Fruit fly (Drosophila melanogaster): Measurements from ENCODE around the gene CG11590.
A peak's percentile ranks its signal among the peaks of the same experiment; 100 is the strongest.

CG11590 gene

dm6 chrX:14218045-14218483, 18.1 kb downstream of the CG11590 start (continued):
- peak; percentile 93 for TF ChIP-seq PHDP (tag; optimal IDR thresholded peaks at IDR 0.05)
- peak; percentile 83 for TF ChIP-seq CG18619 (GFP tag; optimal IDR thresholded peaks at IDR 0.05)
- TF ChIP-seq CG33213 (GFP tag; optimal IDR thresholded peaks at IDR 0.05), result peak; percentile 13
- no peak for TF ChIP-seq kni (GFP tag; optimal IDR thresholded peaks at IDR 0.05)
- peak; percentile 47 for TF ChIP-seq sd (tag; optimal IDR thresholded peaks at IDR 0.05)
- TF ChIP-seq CG31365 (tag; optimal IDR thresholded peaks at IDR 0.05), result peak; percentile 32
- peak; percentile 85 for TF ChIP-seq CG9932 (GFP tag; IDR thresholded peaks at IDR 0.05)
- TF ChIP-seq Ptx1 (GFP tag; IDR thresholded peaks at IDR 0.05), result peak; percentile 91
- peak; percentile 58 for TF ChIP-seq Vsx1 (GFP tag; optimal IDR thresholded peaks at IDR 0.05)
- TF ChIP-seq Gug (GFP tag; IDR thresholded peaks at IDR 0.05), result peak; percentile 44; the same call in 2 of the 4 replicates
- peak; percentile 6 for TF ChIP-seq stwl (tag; optimal IDR thresholded peaks at IDR 0.05)
- TF ChIP-seq CG11247 (GFP tag; IDR thresholded peaks at IDR 0.05), result peak; percentile 79
- peak; percentile 53 for TF ChIP-seq CG10274 (GFP tag; optimal IDR thresholded peaks at IDR 0.05)
- 0 out of 2 replicates have a peak, but pooled peaks have one; percentile 42 for TF ChIP-seq dan (GFP tag; IDR thresholded peaks at IDR 0.05)
- TF ChIP-seq ATbp (GFP tag; optimal IDR thresholded peaks at IDR 0.05), result peak; percentile 87
- TF ChIP-seq Bteb2 (GFP tag; optimal IDR thresholded peaks at IDR 0.05), result peak; percentile 82
- peak; percentile 82 for TF ChIP-seq Six4 (GFP tag; optimal IDR thresholded peaks at IDR 0.05)
- peak; percentile 40 for TF ChIP-seq CG12769 (tag; optimal IDR thresholded peaks at IDR 0.05)
- TF ChIP-seq usp (GFP tag; optimal IDR thresholded peaks at IDR 0.05), result no peak
- no peak for TF ChIP-seq CG2129 (GFP tag; IDR thresholded peaks at IDR 0.05; ENCODE audit: partially characterized antibody)
- TF ChIP-seq Ets65A (GFP tag), result peak; percentile 88
- peak; percentile 72 for TF ChIP-seq CG16815 (GFP tag; optimal IDR thresholded peaks at IDR 0.05)
- peak; percentile 84 for TF ChIP-seq org-1 (GFP tag; optimal IDR thresholded peaks at IDR 0.05)
- TF ChIP-seq CG2199 (GFP tag; IDR thresholded peaks at IDR 0.05), result peak; percentile 50; the same call in 1 of the 3 replicates
- peak; percentile 80 for TF ChIP-seq CG6854 (GFP tag; optimal IDR thresholded peaks at IDR 0.05)
- peak; percentile 27 for TF ChIP-seq CG7987 (GFP tag; optimal IDR thresholded peaks at IDR 0.05)
- peak in 1 of 2 experiments; percentile 53 for TF ChIP-seq Hr78 (GFP tag; optimal IDR thresholded peaks at IDR 0.05)
- TF ChIP-seq gce (GFP tag; IDR thresholded peaks at IDR 0.05), result peak; percentile 69; the same call in 1 of the 3 replicates
- TF ChIP-seq Dip3 (GFP tag; optimal IDR thresholded peaks at IDR 0.05), result peak; percentile 52
- TF ChIP-seq fru (optimal IDR thresholded peaks at IDR 0.05), result no peak
- TF ChIP-seq so (GFP tag; IDR thresholded peaks at IDR 0.05), result peak; percentile 90
- peak; percentile 71 for TF ChIP-seq Fer2 (tag; optimal IDR thresholded peaks at IDR 0.05)
- TF ChIP-seq hth (optimal IDR thresholded peaks at IDR 0.05), result no peak
- TF ChIP-seq CG18011 (GFP tag; optimal IDR thresholded peaks at IDR 0.05), result peak; percentile 63
- peak; percentile 29 for TF ChIP-seq Antp (GFP tag; optimal IDR thresholded peaks at IDR 0.05)
- peak in 1 of 2 experiments; percentile 92 for TF ChIP-seq Eip74EF (GFP tag; optimal IDR thresholded peaks at IDR 0.05)
- no peak for TF ChIP-seq nerfin-2 (GFP tag; IDR thresholded peaks at IDR 0.05; ENCODE audit: partially characterized antibody)
- TF ChIP-seq Gsc (GFP tag; IDR thresholded peaks at IDR 0.05), result no peak
- TF ChIP-seq chn (GFP tag; optimal IDR thresholded peaks at IDR 0.05), result peak; percentile 55
- TF ChIP-seq CG9437 (GFP tag; optimal IDR thresholded peaks at IDR 0.05), result peak; percentile 75
- TF ChIP-seq otp (GFP tag; IDR thresholded peaks at IDR 0.05), result peak; percentile 78; the same call in 2 of the 3 replicates
- peak; percentile 44 for TF ChIP-seq CG4707 (GFP tag; optimal IDR thresholded peaks at IDR 0.05)
- peak; percentile 52; the same call in 1 of the 2 replicates for TF ChIP-seq cas (GFP tag; IDR thresholded peaks at IDR 0.05)
- peak; percentile 70 for TF ChIP-seq CG30431 (GFP tag; optimal IDR thresholded peaks at IDR 0.05)
- peak; percentile 72 for TF ChIP-seq Nf-YB (GFP tag; optimal IDR thresholded peaks at IDR 0.05)
- TF ChIP-seq CG10321 (GFP tag; IDR thresholded peaks at IDR 0.05), result peak; percentile 58
- TF ChIP-seq Hmr (GFP tag; optimal IDR thresholded peaks at IDR 0.05), result peak; percentile 92
- no peak for TF ChIP-seq fd64A (GFP tag; optimal IDR thresholded peaks at IDR 0.05)
- TF ChIP-seq cg (GFP tag; optimal IDR thresholded peaks at IDR 0.05), result no peak
- TF ChIP-seq Usf (GFP tag; optimal IDR thresholded peaks at IDR 0.05), result peak; percentile 61

Data from whole organism, embryonic.